Worm (Caenorhabditis elegans): Measurements from ENCODE around the gene mtss-1.

Gene mtss-1

DNA sequence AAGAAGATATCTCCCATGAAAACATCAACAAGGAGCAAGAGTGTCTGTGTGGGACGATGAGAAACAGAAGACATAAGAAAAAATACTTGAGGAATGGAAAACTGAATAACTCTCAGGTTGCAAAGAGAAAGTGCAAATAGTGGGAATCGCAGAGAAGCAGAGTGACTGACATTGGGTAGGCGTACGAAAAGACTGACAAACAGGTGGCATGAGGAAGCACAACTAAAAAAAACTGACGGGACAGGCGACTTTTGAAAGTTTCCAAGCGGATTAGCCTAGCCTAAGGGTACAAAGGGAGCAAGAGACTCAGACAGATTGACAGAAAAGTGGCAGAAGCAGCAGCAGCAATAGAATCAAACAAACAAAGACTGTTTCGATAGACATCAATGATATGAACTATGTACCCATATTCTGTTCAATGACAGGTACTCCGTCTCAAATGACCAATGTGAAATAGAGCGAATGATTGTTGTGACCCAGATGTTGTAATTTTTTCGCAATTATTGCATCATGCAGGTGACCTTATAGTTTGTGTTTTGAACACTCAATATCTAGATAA lies 33.7 kb upstream of the mtss-1 start:
- TF ChIP-seq elt-2 (tag; optimal IDR thresholded peaks at IDR 0.05) (peak; percentile 59), lin-15B (tag; optimal IDR thresholded peaks at IDR 0.05) (no peak), hmg-11 (tag; optimal IDR thresholded peaks at IDR 0.05) (peak; percentile 24), unc-62 (GFP tag; optimal IDR thresholded peaks at IDR 0.05) (peak; percentile 50), nhr-25 (tag; optimal IDR thresholded peaks at IDR 0.05) (peak; percentile 82), pqm-1 (tag; optimal IDR thresholded peaks at IDR 0.05) (peak; percentile 42), nhr-43 (tag; optimal IDR thresholded peaks at IDR 0.05; ENCODE audit: poor library complexity, severe bottlenecking) (peak; percentile 79), nhr-77 (tag; optimal IDR thresholded peaks at IDR 0.05) (no peak), ceh-9 (tag; optimal IDR thresholded peaks at IDR 0.05) (no peak), nhr-23 (tag; optimal IDR thresholded peaks at IDR 0.05) (peak; percentile 80), mdl-1 (tag; optimal IDR thresholded peaks at IDR 0.05) (peak; percentile 6), pha-4 (tag; optimal IDR thresholded peaks at IDR 0.05) (peak; percentile 8), nhr-28 (tag; optimal IDR thresholded peaks at IDR 0.05) (no peak), unc-39 (tag; optimal IDR thresholded peaks at IDR 0.05) (no peak), nfya-1 (tag; optimal IDR thresholded peaks at IDR 0.05; ENCODE audit: insufficient read depth) (peak; percentile 50)

DNA sequence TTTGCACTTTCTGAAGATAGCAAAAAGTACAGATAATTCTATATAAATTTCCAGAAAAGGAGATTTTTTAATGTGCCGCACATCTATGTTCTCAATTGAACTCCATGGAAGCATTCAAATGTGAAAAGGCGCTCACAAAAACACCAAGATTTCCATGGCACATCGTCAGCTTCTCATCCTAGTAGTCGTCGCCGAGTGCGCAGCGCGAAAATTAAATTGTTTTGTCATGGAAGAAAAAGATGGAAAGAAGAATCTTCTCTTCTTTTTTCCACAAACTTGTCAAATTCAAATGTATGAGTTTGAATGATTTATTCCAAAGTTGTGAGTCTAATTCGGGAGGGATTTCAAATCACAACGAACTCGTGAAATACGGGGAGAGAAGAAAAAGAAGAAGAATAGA lies 30.7 kb upstream of the mtss-1 start:
- TF ChIP-seq nhr-23 (tag; optimal IDR thresholded peaks at IDR 0.05) (no peak), mdl-1 (tag; optimal IDR thresholded peaks at IDR 0.05) (no peak), R02D3.7 (tag; optimal IDR thresholded peaks at IDR 0.05) (no peak), snpc-4 (tag; optimal IDR thresholded peaks at IDR 0.05) (no peak), fos-1 (tag; optimal IDR thresholded peaks at IDR 0.05) (no peak), aly-2 (tag; optimal IDR thresholded peaks at IDR 0.05) (no peak), nhr-67 (tag; optimal IDR thresholded peaks at IDR 0.05) (no peak), sea-2 (GFP tag; optimal IDR thresholded peaks at IDR 0.05) (no peak)

DNA sequence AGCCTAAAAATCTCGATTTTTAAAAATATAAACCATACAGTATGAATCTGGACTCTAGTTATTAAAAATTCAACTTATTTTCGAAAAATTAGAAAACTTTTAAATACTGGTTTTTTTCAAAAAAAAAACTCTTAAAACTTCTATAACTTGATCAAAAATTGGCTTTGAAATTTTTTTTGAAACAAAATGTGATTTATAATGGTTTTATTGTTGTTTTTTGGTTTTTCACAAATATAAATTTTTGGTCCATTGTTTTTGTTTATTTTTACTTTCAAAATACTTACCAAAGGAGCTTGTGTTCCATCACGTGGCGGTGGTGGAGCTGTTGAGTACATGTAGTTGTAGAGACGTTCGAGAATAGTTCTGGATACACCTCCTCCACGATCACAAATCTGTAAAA lies 29.8 kb upstream of the mtss-1 start:
- no peak for TF ChIP-seq nhr-23 (tag; optimal IDR thresholded peaks at IDR 0.05)
- no peak for TF ChIP-seq nhr-12 (tag; optimal IDR thresholded peaks at IDR 0.05)
- no peak for TF ChIP-seq nhr-237 (tag; optimal IDR thresholded peaks at IDR 0.05)
- TF ChIP-seq ceh-16 (tag; optimal IDR thresholded peaks at IDR 0.05), result no peak
- TF ChIP-seq ZK546.5 (tag; optimal IDR thresholded peaks at IDR 0.05), result no peak
- no peak for TF ChIP-seq fkh-10 (GFP tag; optimal IDR thresholded peaks at IDR 0.05)
- TF ChIP-seq egl-5 (tag; optimal IDR thresholded peaks at IDR 0.05), result no peak
- no peak for TF ChIP-seq daf-12 (tag; optimal IDR thresholded peaks at IDR 0.05)
- TF ChIP-seq nhr-77 (tag; optimal IDR thresholded peaks at IDR 0.05), result no peak
- no peak for TF ChIP-seq ztf-11 (tag; optimal IDR thresholded peaks at IDR 0.05)
- TF ChIP-seq aly-2 (tag; optimal IDR thresholded peaks at IDR 0.05), result no peak
- TF ChIP-seq snpc-4 (tag; optimal IDR thresholded peaks at IDR 0.05), result no peak
- no peak for TF ChIP-seq pqm-1 (tag; optimal IDR thresholded peaks at IDR 0.05)
- no peak for TF ChIP-seq ceh-82 (tag; optimal IDR thresholded peaks at IDR 0.05)
- TF ChIP-seq egl-27 (tag; optimal IDR thresholded peaks at IDR 0.05), result no peak

DNA sequence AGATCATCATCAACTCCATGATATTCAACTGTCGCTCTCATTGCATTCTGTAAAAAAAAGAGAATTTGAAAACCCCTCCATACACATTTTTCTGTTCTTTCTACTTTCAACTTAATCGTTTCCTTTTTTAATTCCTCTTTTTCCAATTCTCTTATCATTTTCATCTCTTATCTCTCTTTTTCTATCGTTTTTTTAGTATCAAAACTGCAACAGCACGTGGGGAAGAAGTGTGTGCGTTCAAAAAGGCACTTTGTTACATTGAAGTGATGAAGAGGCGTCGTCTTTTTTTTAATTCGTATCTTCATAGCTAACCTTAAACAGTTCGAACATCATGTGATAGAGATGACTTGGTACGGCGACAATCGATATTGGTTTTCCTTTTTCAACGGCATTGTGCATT lies 29.0 kb upstream of the mtss-1 start:
- TF ChIP-seq mml-1 (tag; optimal IDR thresholded peaks at IDR 0.05), result no peak
- peak; percentile 77 for TF ChIP-seq nhr-23 (tag; optimal IDR thresholded peaks at IDR 0.05)
- TF ChIP-seq elt-2 (tag; optimal IDR thresholded peaks at IDR 0.05), result peak; percentile 95
- TF ChIP-seq egl-5 (tag; optimal IDR thresholded peaks at IDR 0.05), result no peak
- TF ChIP-seq hmg-11 (tag; optimal IDR thresholded peaks at IDR 0.05), result no peak
- TF ChIP-seq fkh-10 (GFP tag; optimal IDR thresholded peaks at IDR 0.05), result no peak
- no peak for TF ChIP-seq R02D3.7 (tag; optimal IDR thresholded peaks at IDR 0.05)
- TF ChIP-seq ceh-28 (tag; optimal IDR thresholded peaks at IDR 0.05), result no peak
- TF ChIP-seq fkh-2 (tag; optimal IDR thresholded peaks at IDR 0.05), result no peak
- no peak for TF ChIP-seq fos-1 (tag; optimal IDR thresholded peaks at IDR 0.05)
- TF ChIP-seq ceh-16 (tag; optimal IDR thresholded peaks at IDR 0.05), result no peak
- no peak for TF ChIP-seq tbx-2 (tag; optimal IDR thresholded peaks at IDR 0.05)
- peak; percentile 32 for TF ChIP-seq pha-4 (tag; optimal IDR thresholded peaks at IDR 0.05)
- no peak for TF ChIP-seq nhr-237 (tag; optimal IDR thresholded peaks at IDR 0.05)
- no peak for TF ChIP-seq nhr-77 (tag; optimal IDR thresholded peaks at IDR 0.05)
- no peak for TF ChIP-seq nhr-67 (tag; optimal IDR thresholded peaks at IDR 0.05)
- TF ChIP-seq nhr-12 (tag; optimal IDR thresholded peaks at IDR 0.05), result no peak
- TF ChIP-seq ceh-9 (tag; optimal IDR thresholded peaks at IDR 0.05), result no peak
- TF ChIP-seq lin-15B (tag; optimal IDR thresholded peaks at IDR 0.05), result no peak
- TF ChIP-seq nhr-28 (tag; optimal IDR thresholded peaks at IDR 0.05), result no peak
- TF ChIP-seq aly-2 (tag; optimal IDR thresholded peaks at IDR 0.05), result no peak
- TF ChIP-seq sea-2 (GFP tag; optimal IDR thresholded peaks at IDR 0.05), result no peak
- peak; percentile 96 for TF ChIP-seq pqm-1 (tag; optimal IDR thresholded peaks at IDR 0.05)
- TF ChIP-seq ama-1 (optimal IDR thresholded peaks at IDR 0.05), result no peak
- no peak for TF ChIP-seq ZK546.5 (tag; optimal IDR thresholded peaks at IDR 0.05)
- no peak for TF ChIP-seq daf-12 (tag; optimal IDR thresholded peaks at IDR 0.05)
- no peak for TF ChIP-seq skn-1 (tag; optimal IDR thresholded peaks at IDR 0.05)
- TF ChIP-seq unc-39 (tag; optimal IDR thresholded peaks at IDR 0.05), result no peak
- no peak for TF ChIP-seq lsy-12 (tag; optimal IDR thresholded peaks at IDR 0.05)
- no peak for TF ChIP-seq ztf-11 (tag; optimal IDR thresholded peaks at IDR 0.05)
- TF ChIP-seq lin-39 (tag; optimal IDR thresholded peaks at IDR 0.05), result no peak
- no peak for TF ChIP-seq ztf-4 (tag; optimal IDR thresholded peaks at IDR 0.05)
- TF ChIP-seq unc-62 (GFP tag; optimal IDR thresholded peaks at IDR 0.05), result no peak
- no peak for TF ChIP-seq zag-1 (tag; optimal IDR thresholded peaks at IDR 0.05)
- no peak for TF ChIP-seq egl-27 (tag; optimal IDR thresholded peaks at IDR 0.05)
- TF ChIP-seq elt-1 (tag; optimal IDR thresholded peaks at IDR 0.05), result peak; percentile 81
- peak; percentile 45 for TF ChIP-seq jun-1 (tag; optimal IDR thresholded peaks at IDR 0.05)
- TF ChIP-seq mdl-1 (tag; optimal IDR thresholded peaks at IDR 0.05), result peak; percentile 81
- peak; percentile 3 for TF ChIP-seq nfya-1 (tag; optimal IDR thresholded peaks at IDR 0.05; ENCODE audit: insufficient read depth)
